Fruit fly (Drosophila melanogaster) whole organism, embryonic: ENCODE results near the gene chb.

Experiments used
- BtbVII ChIP-seq: fragments of 200-800 bp; sonication (Bioruptor generic); optimal IDR thresholded peaks from 3 replicates; lab custom pipeline; 2017; ENCODE audit warnings: missing biosample characterization, mild to moderate bottlenecking, missing genetic modification characterization
- CG10147 ChIP-seq: fragments of 200-800 bp; sonication (Bioruptor generic); optimal IDR thresholded peaks from 2 replicates; lab custom pipeline; 2019; ENCODE audit warnings: missing biosample characterization, mild to moderate bottlenecking, missing genetic modification characterization, moderate library complexity
- CG10543 ChIP-seq: fragments of 200-800 bp; sonication (Bioruptor generic); optimal IDR thresholded peaks from 3 replicates; lab custom pipeline; 2017; ENCODE audit warnings: missing biosample characterization, mild to moderate bottlenecking, missing genetic modification characterization, moderate library complexity
- CG10959 ChIP-seq: fragments of 200-800 bp; sonication (Bioruptor generic); IDR thresholded peaks from 2 replicates; pipeline ENCODE4 v1.3.6; 2022; ENCODE audit warnings: missing biosample characterization, missing genetic modification characterization
- CG12769 ChIP-seq: fragments of 200-800 bp; sonication (Bioruptor generic); optimal IDR thresholded peaks from 2 replicates; lab custom pipeline; 2019; ENCODE audit warnings: missing biosample characterization, mild to moderate bottlenecking, missing genetic modification characterization, moderate library complexity
- CG13624 ChIP-seq: fragments of 200-800 bp; sonication (Bioruptor generic); optimal IDR thresholded peaks from 2 replicates; lab custom pipeline; 2016; ENCODE audit warnings: missing biosample characterization, missing genetic modification characterization
- CG1603 ChIP-seq: fragments of 200-800 bp; sonication (Bioruptor generic); optimal IDR thresholded peaks from 2 replicates; lab custom pipeline; 2019; ENCODE audit warnings: missing biosample characterization, mild to moderate bottlenecking, missing genetic modification characterization, moderate library complexity
- CG17328 ChIP-seq: fragments of 200-800 bp; sonication (Bioruptor generic); IDR thresholded peaks from 2 replicates; pipeline ENCODE4 v1.3.6; 2022; ENCODE audit warnings: missing biosample characterization, missing genetic modification characterization
- CG18619 ChIP-seq: fragments of 200-800 bp; sonication (Bioruptor generic); optimal IDR thresholded peaks from 3 replicates; lab custom pipeline; 2017; ENCODE audit warnings: missing biosample characterization, mild to moderate bottlenecking, missing genetic modification characterization
- CG2712 ChIP-seq: fragments of 200-800 bp; optimal IDR thresholded peaks from 3 replicates; lab custom pipeline; 2019; ENCODE audit warnings: missing biosample characterization, mild to moderate bottlenecking, missing genetic modification characterization, moderate library complexity
- CG33213 ChIP-seq: fragments of 200-800 bp; sonication (Bioruptor generic); optimal IDR thresholded peaks from 3 replicates; lab custom pipeline; 2016; ENCODE audit warnings: missing biosample characterization, missing genetic modification characterization
- CG34376 ChIP-seq: fragments of 200-800 bp; sonication (Bioruptor generic); optimal IDR thresholded peaks from 2 replicates; lab custom pipeline; 2018; ENCODE audit warnings: missing biosample characterization, mild to moderate bottlenecking, missing genetic modification characterization
- CG3995 ChIP-seq: fragments of 200-800 bp; sonication (Bioruptor generic); optimal IDR thresholded peaks from 3 replicates; lab custom pipeline; 2016; ENCODE audit warnings: missing biosample characterization, missing genetic modification characterization
- CG4328 ChIP-seq: fragments of 200-800 bp; sonication (Bioruptor generic); optimal IDR thresholded peaks from 3 replicates; lab custom pipeline; 2017; ENCODE audit warnings: missing biosample characterization, missing genetic modification reagents, missing genetic modification characterization
- CG6791 ChIP-seq: fragments of 200-800 bp; sonication (Bioruptor generic); IDR thresholded peaks from 3 replicates; pipeline ENCODE4 v1.3.6; 2022; ENCODE audit warnings: missing biosample characterization, missing genetic modification characterization; ENCODE audit not compliant: partially characterized antibody
- CG9215 ChIP-seq: fragments of 200-800 bp; sonication (Bioruptor generic); IDR thresholded peaks from 2 replicates; pipeline ENCODE4 v1.3.6; 2022; ENCODE audit warnings: missing biosample characterization, missing genetic modification characterization
- CHES-1-like ChIP-seq: fragments of 200-800 bp; sonication (Bioruptor generic); optimal IDR thresholded peaks from 2 replicates; lab custom pipeline; 2016; ENCODE audit warnings: missing biosample characterization, missing genetic modification characterization
- Dip2 ChIP-seq: fragments of 200-800 bp; sonication (Bioruptor generic); IDR thresholded peaks from 2 replicates; pipeline ENCODE4 v1.3.6; 2022; ENCODE audit warnings: missing biosample characterization, missing genetic modification characterization
- Drgx ChIP-seq: fragments of 200-800 bp; sonication (Bioruptor generic); IDR thresholded peaks from 2 replicates; pipeline ENCODE4 v1.3.6; 2022; ENCODE audit warnings: missing biosample characterization, missing genetic modification characterization
- Ets97D ChIP-seq: fragments of 200-800 bp; sonication (Bioruptor generic); optimal IDR thresholded peaks from 3 replicates; lab custom pipeline; 2016; ENCODE audit warnings: missing biosample characterization, missing genetic modification characterization
- GATAe ChIP-seq: fragments of 200-800 bp; sonication (Bioruptor generic); conservative IDR thresholded peaks from 2 replicates; pipeline ENCODE4 v1.3.6; 2022; ENCODE audit warnings: missing biosample characterization, missing genetic modification characterization
- HLHmδ ChIP-seq: fragments of 200-800 bp; sonication (Bioruptor generic); optimal IDR thresholded peaks from 2 replicates; lab custom pipeline; 2018; ENCODE audit warnings: missing biosample characterization, mild to moderate bottlenecking, missing genetic modification characterization, moderate library complexity
- Hr51 ChIP-seq, 2 experiments: fragments of 200-800 bp; sonication (Bioruptor generic); optimal IDR thresholded peaks; 2 replicates in 1 of 2; 3 replicates in 1 of 2; lab custom pipeline; 2016 to 2018; ENCODE audit warnings: missing biosample characterization in 2 of 2, missing genetic modification characterization in 2 of 2, mild to moderate bottlenecking in 1 of 2, moderate library complexity in 1 of 2
- Med ChIP-seq: fragments of 200-800 bp; sonication (Bioruptor generic); peaks from one replicate; lab custom pipeline; 2016; ENCODE audit warnings: missing biosample characterization, missing genetic modification characterization, mild to moderate bottlenecking, inconsistent platforms, moderate library complexity
- NFAT ChIP-seq: fragments of 200-800 bp; sonication (Bioruptor generic); IDR thresholded peaks from 2 replicates; pipeline ENCODE4 v1.3.6; 2022; ENCODE audit warnings: missing biosample characterization, missing genetic modification characterization
- Oli ChIP-seq: fragments of 200-800 bp; sonication (Bioruptor generic); optimal IDR thresholded peaks from 2 replicates; lab custom pipeline; 2018; ENCODE audit warnings: missing biosample characterization, mild to moderate bottlenecking, missing genetic modification characterization, moderate library complexity
- Pdp1 ChIP-seq, 2 experiments: fragments of 200-800 bp; sonication (Bioruptor generic); optimal IDR thresholded peaks; 3 replicates each; lab custom pipeline; 2016; ENCODE audit warnings: missing biosample characterization in 2 of 2, missing genetic modification characterization in 2 of 2, mild to moderate bottlenecking in 1 of 2, moderate library complexity in 1 of 2
- Sin3A ChIP-seq: fragments of >200 bp; optimal IDR thresholded peaks from 2 replicates; lab custom pipeline; 2018
- Sry-β ChIP-seq: fragments of 200-800 bp; sonication (Bioruptor generic); optimal IDR thresholded peaks from 2 replicates; lab custom pipeline; 2018; ENCODE audit warnings: missing biosample characterization, mild to moderate bottlenecking, missing genetic modification characterization, moderate library complexity
- Sry-δ ChIP-seq: fragments of 200-800 bp; sonication (Bioruptor generic); optimal IDR thresholded peaks from 2 replicates; lab custom pipeline; 2016; ENCODE audit warnings: missing biosample characterization, missing genetic modification characterization
- Xbp1 ChIP-seq: fragments of 200-800 bp; sonication (Bioruptor generic); optimal IDR thresholded peaks from 3 replicates; lab custom pipeline; 2016; ENCODE audit warnings: missing biosample characterization, mild to moderate bottlenecking, missing genetic modification characterization
- bbx ChIP-seq: fragments of 200-800 bp; sonication (Bioruptor generic); IDR thresholded peaks from 2 replicates; pipeline ENCODE4 v1.3.6; 2022; ENCODE audit warnings: missing biosample characterization, missing genetic modification characterization; ENCODE audit not compliant: partially characterized antibody
- bsh ChIP-seq, 2 experiments: fragments of 200-800 bp; sonication (Bioruptor generic); optimal IDR thresholded peaks; 2 replicates each; lab custom pipeline; 2017 to 2018; ENCODE audit warnings: mild to moderate bottlenecking in 2 of 2, missing biosample characterization in 2 of 2, missing genetic modification characterization in 2 of 2, moderate library complexity in 1 of 2
- cad ChIP-seq: fragments of >200 bp; optimal IDR thresholded peaks from 2 replicates; lab custom pipeline; 2017; ENCODE audit warnings: missing biosample characterization, missing genetic modification characterization
- caup ChIP-seq: fragments of 200-800 bp; sonication (Bioruptor generic); optimal IDR thresholded peaks from 3 replicates; lab custom pipeline; 2017; ENCODE audit warnings: missing biosample characterization, mild to moderate bottlenecking, missing genetic modification characterization, moderate library complexity; ENCODE audit not compliant: severe bottlenecking
- crc ChIP-seq: fragments of 200-800 bp; sonication (Bioruptor generic); optimal IDR thresholded peaks from 2 replicates; lab custom pipeline; 2016; ENCODE audit warnings: missing biosample characterization, missing genetic modification characterization
- dm ChIP-seq: fragments of 200-800 bp; sonication (Bioruptor generic); optimal IDR thresholded peaks from 3 replicates; lab custom pipeline; 2016; ENCODE audit warnings: missing biosample characterization, missing genetic modification characterization
- en ChIP-seq: fragments of 200-800 bp; sonication (Bioruptor generic); optimal IDR thresholded peaks from 2 replicates; lab custom pipeline; 2016; ENCODE audit warnings: missing biosample characterization, missing genetic modification characterization
- exex ChIP-seq: fragments of 200-800 bp; sonication (Bioruptor generic); optimal IDR thresholded peaks from 4 replicates; lab custom pipeline; 2018; ENCODE audit warnings: missing biosample characterization, mild to moderate bottlenecking, missing genetic modification characterization, moderate library complexity
- fd3F ChIP-seq: fragments of 200-800 bp; sonication (Bioruptor generic); optimal IDR thresholded peaks from 2 replicates; lab custom pipeline; 2018; ENCODE audit warnings: missing biosample characterization, mild to moderate bottlenecking, missing genetic modification characterization, moderate library complexity
- ftz-f1 ChIP-seq: fragments of 200-800 bp; sonication (Bioruptor generic); optimal IDR thresholded peaks from 2 replicates; lab custom pipeline; 2016; ENCODE audit warnings: missing biosample characterization, missing genetic modification characterization
- gfzf ChIP-seq: fragments of 200-800 bp; sonication (Bioruptor generic); optimal IDR thresholded peaks from 2 replicates; lab custom pipeline; 2016; ENCODE audit warnings: missing biosample characterization, mild to moderate bottlenecking, missing genetic modification characterization, moderate library complexity
- hbn ChIP-seq: fragments of 200-800 bp; sonication (Bioruptor generic); IDR thresholded peaks from 2 replicates; pipeline ENCODE4 v1.3.6; 2022; ENCODE audit warnings: missing biosample characterization, missing genetic modification characterization; ENCODE audit not compliant: partially characterized antibody
- kay ChIP-seq: fragments of 200-800 bp; sonication (Bioruptor generic); optimal IDR thresholded peaks from 2 replicates; lab custom pipeline; 2016; ENCODE audit warnings: missing biosample characterization, missing genetic modification characterization
- klu ChIP-seq: fragments of 200-800 bp; sonication (Bioruptor generic); IDR thresholded peaks from 2 replicates; pipeline ENCODE4 v1.3.6; 2022; ENCODE audit warnings: missing biosample characterization, missing genetic modification characterization
- kni ChIP-seq: fragments of 200-800 bp; sonication (Bioruptor generic); optimal IDR thresholded peaks from 3 replicates; lab custom pipeline; 2017; ENCODE audit warnings: mild to moderate bottlenecking, missing biosample characterization, missing genetic modification reagents, missing genetic modification characterization
- knrl ChIP-seq: fragments of 200-800 bp; sonication (Bioruptor generic); IDR thresholded peaks from 3 replicates; pipeline ENCODE4 v1.3.6; 2022; ENCODE audit warnings: missing biosample characterization, missing genetic modification characterization; ENCODE audit not compliant: partially characterized antibody
- onecut ChIP-seq: fragments of 200-800 bp; sonication (Bioruptor generic); IDR thresholded peaks from 2 replicates; pipeline ENCODE4 v1.3.6; 2022; ENCODE audit warnings: missing biosample characterization, missing genetic modification characterization
- row ChIP-seq: fragments of 200-800 bp; sonication (Bioruptor generic); IDR thresholded peaks from 3 replicates; pipeline ENCODE4 v1.3.6; 2022; ENCODE audit warnings: missing biosample characterization, missing genetic modification characterization
- shn ChIP-seq: fragments of 200-800 bp; sonication (Bioruptor generic); optimal IDR thresholded peaks from 3 replicates; lab custom pipeline; 2016; ENCODE audit warnings: missing biosample characterization, missing genetic modification characterization
- trh ChIP-seq: fragments of 200-800 bp; sonication (Bioruptor generic); optimal IDR thresholded peaks from 2 replicates; lab custom pipeline; 2016; ENCODE audit warnings: missing biosample characterization, missing genetic modification characterization

Gene chb

DNA sequence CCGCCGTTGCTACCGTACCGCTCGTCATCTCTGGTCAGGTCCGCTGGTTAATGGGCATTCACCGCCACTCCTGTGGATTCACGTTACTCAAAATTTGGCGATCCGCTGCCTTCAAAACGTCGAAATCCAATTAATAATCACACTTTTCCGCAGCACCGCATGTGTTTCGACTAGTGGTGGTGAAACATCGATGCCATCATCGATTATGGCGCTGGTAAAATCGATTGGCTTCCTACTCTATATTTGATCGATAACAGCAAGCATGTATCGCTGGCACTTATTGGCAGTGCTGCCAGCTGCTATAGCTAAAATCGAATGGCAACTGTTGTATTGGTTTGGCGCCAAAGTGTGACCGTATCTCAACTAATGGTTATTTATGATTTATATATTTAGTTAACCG lies 36.8 kb upstream of the chb start (continued):
- TF ChIP-seq Drgx (GFP tag; lab: Robert Waterston, UW) (no peak), klu (GFP tag; lab: Robert Waterston, UW) (no peak), Pdp1 (GFP tag; optimal IDR thresholded peaks at IDR 0.05; lab: Kevin White, UChicago) (peak in 1 of 2 experiments; percentile 79), BtbVII (no peak), NFAT (GFP tag; lab: Robert Waterston, UW) (peak; percentile 48; the same call in 1 of the 2 replicates), CG34376 (GFP tag; lab: Kevin White, UChicago) (peak; percentile 8), gfzf (GFP tag; lab: Kevin White, UChicago) (peak; percentile 62), Oli (tag; lab: Kevin White, UChicago) (no peak), Sin3A (lab: Kevin White, UChicago) (peak; percentile 38), exex (no peak), caup (no peak), Hr51 (GFP tag; optimal IDR thresholded peaks at IDR 0.05; lab: Kevin White, UChicago) (peak in 1 of 2 experiments; percentile 20), onecut (GFP tag; lab: Robert Waterston, UW) (peak; percentile 61), kni (no peak), hbn (GFP tag; lab: Robert Waterston, UW) (peak; percentile 89), HLHmδ (GFP tag; lab: Kevin White, UChicago) (no peak), bsh (GFP tag; optimal IDR thresholded peaks at IDR 0.05; lab: Kevin White, UChicago) (no peak), CG10959 (no peak), crc (GFP tag; lab: Kevin White, UChicago) (no peak), CG2712 (tag; lab: Kevin White, UChicago) (peak; percentile 61), Sry-δ (GFP tag; lab: Kevin White, UChicago) (peak; percentile 97), kay (GFP tag; lab: Kevin White, UChicago) (no peak), cad (no peak), CG1603 (tag; lab: Kevin White, UChicago) (peak; percentile 88), CG13624 (GFP tag; lab: Kevin White, UChicago) (peak; percentile 51), CG12769 (tag; lab: Kevin White, UChicago) (no peak), trh (no peak), CG6791 (peak; percentile 98), GATAe (GFP tag; lab: Robert Waterston, UW) (no peak), row (GFP tag; lab: Robert Waterston, UW) (peak; percentile 49), CG4328 (GFP tag; lab: Kevin White, UChicago) (no peak), Dip2 (GFP tag; lab: Robert Waterston, UW) (no peak), knrl (GFP tag; lab: Robert Waterston, UW) (peak; percentile 83), bbx (GFP tag; lab: Robert Waterston, UW) (peak; percentile 98), CG18619 (GFP tag; lab: Kevin White, UChicago) (no peak), shn (GFP tag; lab: Kevin White, UChicago) (no peak), Med (peak; percentile 89), CG3995 (GFP tag; lab: Kevin White, UChicago) (peak; percentile 36), fd3F (GFP tag; lab: Kevin White, UChicago) (no peak), ftz-f1 (GFP tag; lab: Kevin White, UChicago) (peak; percentile 97), CHES-1-like (peak; percentile 58), Xbp1 (GFP tag; lab: Kevin White, UChicago) (peak; percentile 22), dm (GFP tag; lab: Kevin White, UChicago) (peak; percentile 96), Sry-β (peak; percentile 84), CG10543 (peak; percentile 10), CG17328 (GFP tag; lab: Robert Waterston, UW) (no peak), CG10147 (peak; percentile 8), CG33213 (GFP tag; lab: Kevin White, UChicago) (peak; percentile 61), Ets97D (GFP tag; lab: Kevin White, UChicago) (peak; percentile 87), en (GFP tag; lab: Kevin White, UChicago) (no peak), CG9215 (GFP tag; lab: Robert Waterston, UW) (no peak)
